Fruit fly (Drosophila melanogaster) whole organism, embryonic: ENCODE measurements around the gene MICU3.

Experiments used
- Aef1 ChIP-seq: fragments of 200-800 bp; sonication (Bioruptor generic); IDR thresholded peaks from 3 replicates; pipeline ENCODE4 v1.3.6; 2022; ENCODE audit warnings: missing biosample characterization, missing genetic modification characterization
- CG11695 ChIP-seq: fragments of 200-800 bp; sonication (Bioruptor generic); IDR thresholded peaks from 3 replicates; pipeline ENCODE4 v1.3.6; 2022; ENCODE audit warnings: missing biosample characterization, missing genetic modification characterization
- CG12155 ChIP-seq: fragments of 200-800 bp; sonication (Bioruptor generic); optimal IDR thresholded peaks from 3 replicates; lab custom pipeline; 2016; ENCODE audit warnings: missing biosample characterization, missing genetic modification characterization
- CG14667 ChIP-seq: fragments of 200-800 bp; sonication (Bioruptor generic); IDR thresholded peaks from 2 replicates; pipeline ENCODE4 v1.3.6; 2022; ENCODE audit warnings: missing biosample characterization, missing genetic modification characterization
- CG14710 ChIP-seq: fragments of 200-800 bp; sonication (Bioruptor generic); optimal IDR thresholded peaks from 3 replicates; lab custom pipeline; 2019; ENCODE audit warnings: missing biosample characterization, mild to moderate bottlenecking, missing genetic modification characterization, moderate library complexity
- CG15601 ChIP-seq: fragments of 200-800 bp; sonication (Bioruptor generic); optimal IDR thresholded peaks from 3 replicates; lab custom pipeline; 2019; ENCODE audit warnings: missing biosample characterization, mild to moderate bottlenecking, missing genetic modification characterization, moderate library complexity
- CG16813 ChIP-seq: fragments of 200-800 bp; sonication (Bioruptor generic); IDR thresholded peaks from 3 replicates; pipeline ENCODE4 v1.3.6; 2022; ENCODE audit warnings: missing biosample characterization, missing genetic modification characterization; ENCODE audit not compliant: partially characterized antibody
- CG16815 ChIP-seq: fragments of 200-800 bp; sonication (Bioruptor generic); optimal IDR thresholded peaks from 3 replicates; lab custom pipeline; 2017; ENCODE audit warnings: missing biosample characterization, mild to moderate bottlenecking, missing genetic modification characterization
- CG1792 ChIP-seq: fragments of 200-800 bp; sonication (Bioruptor generic); optimal IDR thresholded peaks from 2 replicates; lab custom pipeline; 2016; ENCODE audit warnings: missing biosample characterization, missing genetic modification characterization
- CG3407 ChIP-seq: fragments of 200-800 bp; sonication (Bioruptor generic); optimal IDR thresholded peaks from 2 replicates; lab custom pipeline; 2018; ENCODE audit warnings: missing biosample characterization, mild to moderate bottlenecking, missing genetic modification characterization
- CG4617 ChIP-seq: fragments of 200-800 bp; sonication (Bioruptor generic); optimal IDR thresholded peaks from 3 replicates; lab custom pipeline; 2016; ENCODE audit warnings: missing biosample characterization, missing genetic modification characterization, borderline replicate concordance
- CG4854 ChIP-seq: fragments of 200-800 bp; sonication (Bioruptor generic); optimal IDR thresholded peaks from 2 replicates; lab custom pipeline; 2016; ENCODE audit warnings: missing biosample characterization, missing genetic modification characterization, inconsistent platforms
- CG6689 ChIP-seq: fragments of 200-800 bp; sonication (Bioruptor generic); IDR thresholded peaks from 2 replicates; pipeline ENCODE4 v1.3.6; 2022; ENCODE audit warnings: missing biosample characterization, missing genetic modification characterization
- CG9609 ChIP-seq: fragments of 200-800 bp; sonication (Bioruptor generic); optimal IDR thresholded peaks from 3 replicates; lab custom pipeline; 2016; ENCODE audit warnings: missing biosample characterization, missing genetic modification characterization
- CG9876 ChIP-seq: fragments of 200-800 bp; sonication (Bioruptor generic); optimal IDR thresholded peaks from 2 replicates; lab custom pipeline; 2016; ENCODE audit warnings: missing biosample characterization, missing genetic modification characterization
- H15 ChIP-seq: fragments of 200-800 bp; sonication (Bioruptor generic); IDR thresholded peaks from 3 replicates; pipeline ENCODE4 v1.3.6; 2022; ENCODE audit warnings: missing biosample characterization, missing genetic modification characterization
- Jarid2 ChIP-seq: fragments of 200-800 bp; sonication (Bioruptor generic); optimal IDR thresholded peaks from 3 replicates; lab custom pipeline; 2017; ENCODE audit warnings: mild to moderate bottlenecking, missing biosample characterization, missing genetic modification reagents, missing genetic modification characterization
- Neu2 ChIP-seq: fragments of 200-800 bp; sonication (Bioruptor generic); optimal IDR thresholded peaks from 3 replicates; lab custom pipeline; 2016; ENCODE audit warnings: missing biosample characterization, missing genetic modification characterization, borderline replicate concordance
- Rfx ChIP-seq: fragments of 200-800 bp; sonication (Bioruptor generic); IDR thresholded peaks from 2 replicates; pipeline ENCODE4 v1.3.6; 2022; ENCODE audit warnings: missing biosample characterization, missing genetic modification characterization
- aop ChIP-seq: fragments of 200-800 bp; sonication (Bioruptor generic); IDR thresholded peaks from 2 replicates; pipeline ENCODE4 v1.3.6; 2022; ENCODE audit warnings: missing biosample characterization, missing genetic modification characterization
- ase ChIP-seq: fragments of 200-800 bp; sonication (Bioruptor generic); IDR thresholded peaks from 3 replicates; pipeline ENCODE4 v1.3.6; 2022; ENCODE audit warnings: missing biosample characterization, missing genetic modification characterization
- cad ChIP-seq: fragments of >200 bp; optimal IDR thresholded peaks from 2 replicates; lab custom pipeline; 2017; ENCODE audit warnings: missing biosample characterization, missing genetic modification characterization
- cg ChIP-seq: fragments of 200-800 bp; sonication (Bioruptor generic); optimal IDR thresholded peaks from 3 replicates; lab custom pipeline; 2019; ENCODE audit warnings: missing biosample characterization, mild to moderate bottlenecking, missing genetic modification characterization, moderate library complexity
- chn ChIP-seq: fragments of 200-800 bp; sonication (Bioruptor generic); optimal IDR thresholded peaks from 2 replicates; lab custom pipeline; 2016; ENCODE audit warnings: missing biosample characterization, missing genetic modification characterization
- corto ChIP-seq: fragments of 200-800 bp; sonication (Bioruptor generic); optimal IDR thresholded peaks from 2 replicates; lab custom pipeline; 2016; ENCODE audit warnings: missing biosample characterization, mild to moderate bottlenecking, missing genetic modification characterization, moderate library complexity
- cwo ChIP-seq: fragments of 200-800 bp; sonication (Bioruptor generic); optimal IDR thresholded peaks from 3 replicates; lab custom pipeline; 2017; ENCODE audit warnings: missing biosample characterization, missing genetic modification characterization, mild to moderate bottlenecking, moderate library complexity, missing genetic modification reagents
- dati ChIP-seq: fragments of 200-800 bp; sonication (Bioruptor generic); IDR thresholded peaks from 2 replicates; pipeline ENCODE4 v1.3.6; 2022; ENCODE audit warnings: missing biosample characterization, missing genetic modification characterization
- dm ChIP-seq: fragments of 200-800 bp; sonication (Bioruptor generic); optimal IDR thresholded peaks from 3 replicates; lab custom pipeline; 2016; ENCODE audit warnings: missing biosample characterization, missing genetic modification characterization
- gcm ChIP-seq: fragments of 200-800 bp; sonication (Bioruptor generic); optimal IDR thresholded peaks from 2 replicates; lab custom pipeline; 2019; ENCODE audit warnings: missing biosample characterization, mild to moderate bottlenecking, missing genetic modification characterization, moderate library complexity
- hkb ChIP-seq, 2 experiments: fragments of 200-800 bp in 1 of 2; fragments of >200 bp in 1 of 2; sonication (Bioruptor generic) in 1 of 2; IDR thresholded peaks in 1 of 2; optimal IDR thresholded peaks in 1 of 2; 2 replicates each; pipeline versions ENCODE4 v1.3.6 to Lab custom; 2017 to 2022; ENCODE audit warnings: missing biosample characterization in 1 of 2, missing genetic modification characterization in 1 of 2
- kah ChIP-seq: fragments of 200-800 bp; sonication (Bioruptor generic); optimal IDR thresholded peaks from 2 replicates; lab custom pipeline; 2018; ENCODE audit warnings: missing biosample characterization, mild to moderate bottlenecking, missing genetic modification characterization
- ken ChIP-seq: fragments of 200-800 bp; sonication (Bioruptor generic); IDR thresholded peaks from 3 replicates; pipeline ENCODE4 v1.3.6; 2022; ENCODE audit warnings: missing biosample characterization, missing genetic modification characterization
- knrl ChIP-seq: fragments of 200-800 bp; sonication (Bioruptor generic); IDR thresholded peaks from 3 replicates; pipeline ENCODE4 v1.3.6; 2022; ENCODE audit warnings: missing biosample characterization, missing genetic modification characterization; ENCODE audit not compliant: partially characterized antibody
- lola ChIP-seq, 3 experiments: fragments of >200 bp in 2 of 3; fragments of 200-800 bp in 1 of 3; sonication (Bioruptor generic) in 1 of 3; optimal IDR thresholded peaks; 2 replicates each; lab custom pipeline; 2017 to 2019; ENCODE audit warnings: missing biosample characterization in 3 of 3, missing genetic modification characterization in 3 of 3, mild to moderate bottlenecking in 1 of 3, moderate library complexity in 1 of 3
- otp ChIP-seq: fragments of 200-800 bp; sonication (Bioruptor generic); IDR thresholded peaks from 3 replicates; pipeline ENCODE4, ENCODE4 v1.3.6; 2022; ENCODE audit warnings: missing biosample characterization, missing genetic modification characterization
- run ChIP-seq: fragments of 200-800 bp; sonication (Bioruptor generic); optimal IDR thresholded peaks from 3 replicates; lab custom pipeline; 2018; ENCODE audit warnings: missing biosample characterization, mild to moderate bottlenecking, missing genetic modification characterization
- schlank ChIP-seq: fragments of 200-800 bp; sonication (Bioruptor generic); optimal IDR thresholded peaks from 2 replicates; lab custom pipeline; 2018; ENCODE audit warnings: missing biosample characterization, mild to moderate bottlenecking, missing genetic modification characterization
- sim ChIP-seq: fragments of 200-800 bp; sonication (Bioruptor generic); IDR thresholded peaks from 2 replicates; pipeline ENCODE4 v1.3.6; 2022; ENCODE audit warnings: missing biosample characterization, missing genetic modification characterization
- sna ChIP-seq: fragments of 200-800 bp; sonication (Bioruptor generic); IDR thresholded peaks from 2 replicates; pipeline ENCODE4 v1.3.6; 2022; ENCODE audit warnings: missing biosample characterization, missing genetic modification characterization; ENCODE audit not compliant: partially characterized antibody
- so ChIP-seq: fragments of 200-800 bp; sonication (Bioruptor generic); IDR thresholded peaks from 3 replicates; pipeline ENCODE4 v1.3.6; 2022; ENCODE audit warnings: missing biosample characterization, missing genetic modification characterization
- sr ChIP-seq: fragments of 200-800 bp; sonication (Bioruptor generic); IDR thresholded peaks from 3 replicates; pipeline ENCODE4 v1.3.6; 2022; ENCODE audit warnings: missing biosample characterization, missing genetic modification characterization
- ssp ChIP-seq: fragments of 200-800 bp; sonication (Bioruptor generic); IDR thresholded peaks from 2 replicates; pipeline ENCODE4 v1.3.6; 2022; ENCODE audit warnings: missing biosample characterization, missing genetic modification characterization
- tna ChIP-seq: fragments of 200-800 bp; sonication (Bioruptor generic); IDR thresholded peaks from 2 replicates; pipeline ENCODE4 v1.3.6; 2022; ENCODE audit warnings: missing biosample characterization, missing genetic modification characterization; ENCODE audit not compliant: partially characterized antibody
- tup ChIP-seq: fragments of 200-800 bp; sonication (Bioruptor generic); optimal IDR thresholded peaks from 2 replicates; lab custom pipeline; 2016; ENCODE audit warnings: missing biosample characterization, mild to moderate bottlenecking, missing genetic modification characterization, moderate library complexity
- unpg ChIP-seq: fragments of 200-800 bp; sonication (Bioruptor generic); optimal IDR thresholded peaks from 3 replicates; lab custom pipeline; 2018; ENCODE audit warnings: missing biosample characterization, mild to moderate bottlenecking, missing genetic modification characterization, moderate library complexity
- vfl ChIP-seq: fragments of 200-800 bp; sonication (Bioruptor generic); optimal IDR thresholded peaks from 2 replicates; lab custom pipeline; 2016; ENCODE audit warnings: missing biosample characterization, missing genetic modification characterization
- z ChIP-seq: fragments of 200-800 bp; sonication (Bioruptor generic); IDR thresholded peaks from 3 replicates; pipeline ENCODE4 v1.3.6; 2022; ENCODE audit warnings: missing biosample characterization, missing genetic modification characterization
- zen2 ChIP-seq: fragments of 200-800 bp; sonication (Bioruptor generic); IDR thresholded peaks from 3 replicates; pipeline ENCODE4 v1.3.6; 2022; ENCODE audit warnings: missing biosample characterization, missing genetic modification characterization; ENCODE audit not compliant: partially characterized antibody

The MICU3 gene

DNA sequence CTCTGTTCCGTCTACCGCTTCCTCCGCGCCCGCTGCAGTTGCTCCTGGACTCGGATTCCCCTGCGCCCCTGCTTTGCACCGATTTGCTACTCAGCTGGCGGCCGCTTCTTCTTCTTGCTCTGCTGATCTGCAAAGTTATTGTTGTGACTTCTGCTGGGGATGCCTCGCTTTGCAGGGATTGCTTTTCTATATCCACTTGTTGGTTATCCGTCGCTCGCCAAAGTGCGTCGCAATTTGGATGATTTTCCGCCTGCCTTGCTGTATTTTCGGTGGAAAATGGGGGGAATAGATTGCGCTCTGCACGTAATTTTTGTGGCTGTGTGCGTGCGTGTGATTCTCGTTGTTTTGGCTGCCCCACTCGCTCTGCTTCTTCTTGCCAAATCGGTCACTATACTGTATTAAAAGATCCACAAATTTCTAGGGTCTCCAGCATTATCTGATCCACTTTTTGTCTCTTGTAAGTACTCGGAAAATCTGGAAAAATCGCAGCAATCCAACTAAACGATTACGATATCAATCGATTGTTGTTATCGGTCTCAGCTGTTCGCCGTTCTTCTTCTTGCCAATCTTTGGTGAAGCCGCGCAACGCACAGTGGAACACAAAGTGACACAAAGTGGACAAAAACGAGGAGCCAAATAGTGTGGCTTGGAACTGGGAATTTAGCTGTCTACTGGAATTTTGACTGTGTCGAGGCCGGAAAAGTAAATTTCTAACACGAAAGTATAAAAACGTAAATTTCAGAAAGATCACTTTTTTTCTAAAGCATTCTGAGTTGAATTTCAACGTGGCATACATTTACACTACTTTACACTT is 56.0 kb downstream of the MICU3 start, which contains the start of gene ClpX (continued):
- no peak for TF ChIP-seq lola (GFP tag; optimal IDR thresholded peaks at IDR 0.05; lab: Kevin White, UChicago)
- no peak for TF ChIP-seq z (GFP tag; lab: Robert Waterston, UW)
- TF ChIP-seq ssp (GFP tag; lab: Robert Waterston, UW): no peak
- no peak for TF ChIP-seq CG1792 (GFP tag; lab: Kevin White, UChicago)
- no peak for TF ChIP-seq corto (GFP tag; lab: Kevin White, UChicago)
- TF ChIP-seq Aef1: no peak
- no peak for TF ChIP-seq hkb (optimal IDR thresholded peaks at IDR 0.05; lab: Kevin White, UChicago)
- TF ChIP-seq hkb (GFP tag; IDR thresholded peaks at IDR 0.05; lab: Robert Waterston, UW): 0 out of 2 replicates have a peak, but pooled peaks have one; percentile 10
- TF ChIP-seq CG4854 (GFP tag; lab: Kevin White, UChicago): no peak
- no peak for TF ChIP-seq CG9876
- no peak for TF ChIP-seq kah (GFP tag; lab: Kevin White, UChicago)
- TF ChIP-seq sim: no peak
- no peak for TF ChIP-seq CG3407 (GFP tag; lab: Kevin White, UChicago)
- no peak for TF ChIP-seq run (tag; lab: Kevin White, UChicago)
- no peak for TF ChIP-seq Neu2 (GFP tag; lab: Kevin White, UChicago)
- TF ChIP-seq Rfx (GFP tag; lab: Robert Waterston, UW): 0 out of 2 replicates have a peak, but pooled peaks have one; percentile 14
- no peak for TF ChIP-seq otp (GFP tag; lab: Robert Waterston, UW)
- no peak for TF ChIP-seq schlank (tag; lab: Kevin White, UChicago)
- TF ChIP-seq cwo: no peak
- TF ChIP-seq dati (GFP tag; lab: Robert Waterston, UW): no peak
- TF ChIP-seq aop (GFP tag; lab: Robert Waterston, UW): no peak
- peak; percentile 72 for TF ChIP-seq cg (GFP tag; lab: Kevin White, UChicago)
- TF ChIP-seq sna (GFP tag; lab: Robert Waterston, UW): peak; percentile 80
- no peak for TF ChIP-seq vfl (GFP tag; lab: Kevin White, UChicago)
- TF ChIP-seq chn (GFP tag; lab: Kevin White, UChicago): no peak
- peak; percentile 58 for TF ChIP-seq CG4617 (GFP tag; lab: Kevin White, UChicago)
- TF ChIP-seq Jarid2 (GFP tag; lab: Kevin White, UChicago): no peak
- TF ChIP-seq dm (GFP tag; lab: Kevin White, UChicago): peak; percentile 9
- TF ChIP-seq so: no peak
- TF ChIP-seq ase (GFP tag; lab: Robert Waterston, UW): no peak
- no peak for TF ChIP-seq CG9609
- TF ChIP-seq knrl: peak; percentile 60
- TF ChIP-seq CG15601 (tag; lab: Kevin White, UChicago): no peak
- TF ChIP-seq CG14710 (tag; lab: Kevin White, UChicago): peak; percentile 76
- no peak for TF ChIP-seq H15 (GFP tag; lab: Robert Waterston, UW)
- no peak for TF ChIP-seq CG11695 (GFP tag; lab: Robert Waterston, UW)
- peak; percentile 28; the same call in 1 of the 3 replicates for TF ChIP-seq zen2 (GFP tag; lab: Robert Waterston, UW)
- TF ChIP-seq ken (GFP tag; lab: Robert Waterston, UW): peak; percentile 26; the same call in 1 of the 3 replicates
- no peak for TF ChIP-seq gcm
- TF ChIP-seq tna (GFP tag; lab: Robert Waterston, UW): peak; percentile 59
- no peak for TF ChIP-seq unpg (GFP tag; lab: Kevin White, UChicago)
- no peak for TF ChIP-seq CG16815
- TF ChIP-seq CG16813: peak; percentile 64; the same call in 2 of the 3 replicates
- TF ChIP-seq sr (GFP tag; lab: Robert Waterston, UW): no peak
- TF ChIP-seq CG12155 (GFP tag; lab: Kevin White, UChicago): peak; percentile 100
- TF ChIP-seq CG6689 (GFP tag; lab: Robert Waterston, UW): no peak
- no peak for TF ChIP-seq CG14667
- no peak for TF ChIP-seq cad
- no peak for TF ChIP-seq tup (GFP tag; lab: Kevin White, UChicago)
